Fruit fly (Drosophila melanogaster): ENCODE data around the gene Herc4.

dm6 chr3L:1323136-1323535 lies 9.6 kb downstream of the Herc4 start:
- TF ChIP-seq CG1620 (GFP tag; optimal IDR thresholded peaks at IDR 0.05) (no peak), toe (GFP tag; optimal IDR thresholded peaks at IDR 0.05) (no peak), pad (GFP tag; optimal IDR thresholded peaks at IDR 0.05) (no peak), CG5204 (GFP tag; optimal IDR thresholded peaks at IDR 0.05) (no peak), Clk (GFP tag; optimal IDR thresholded peaks at IDR 0.05) (no peak), cic (GFP tag; optimal IDR thresholded peaks at IDR 0.05) (no peak), kay (GFP tag; ENCODE audit: borderline replicate concordance) (no peak), CG7101 (tag; optimal IDR thresholded peaks at IDR 0.05) (no peak), Hr96 (GFP tag; optimal IDR thresholded peaks at IDR 0.05) (no peak), CG33017 (tag; optimal IDR thresholded peaks at IDR 0.05) (no peak), CG12768 (GFP tag; optimal IDR thresholded peaks at IDR 0.05) (no peak), ovo (GFP tag; optimal IDR thresholded peaks at IDR 0.05) (no peak), CG14711 (tag; optimal IDR thresholded peaks at IDR 0.05) (no peak)

Data from whole organism, adult.